Worm (Caenorhabditis elegans): ENCODE results near the gene slc-17.2.

slc-17.2 gene

DNA sequence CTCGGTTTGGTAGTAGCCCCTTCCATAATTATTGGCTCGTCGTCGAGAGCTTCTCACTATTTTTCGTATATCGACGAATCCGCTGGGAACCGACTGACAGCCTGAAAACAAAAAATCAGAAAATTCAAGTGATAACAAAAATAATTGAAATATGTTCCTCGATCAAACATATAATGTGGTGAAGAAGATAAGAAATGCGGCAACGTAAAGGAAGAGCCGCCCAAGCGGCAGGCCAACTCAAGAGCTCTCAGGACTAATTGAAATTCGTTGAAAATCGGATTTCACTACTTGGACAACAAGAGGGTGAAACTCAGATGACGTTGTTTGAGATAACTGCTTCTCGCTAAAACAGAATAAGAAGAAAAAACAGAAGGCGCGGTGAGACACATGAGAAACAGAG lies at the start of gene slc-17.2:
TSS of gene slc-17.2 (minus strand) at position 101 of the 400 bp plus-strand sequence.
- TF ChIP-seq F57A8.1 (GFP tag; optimal IDR thresholded peaks at IDR 0.05) (no peak), mxl-1 (tag; optimal IDR thresholded peaks at IDR 0.05) (no peak), snpc-1.3 (tag; optimal IDR thresholded peaks at IDR 0.05; ENCODE audit: insufficient read depth) (no peak), ama-1 (optimal IDR thresholded peaks at IDR 0.05) (no peak), ama-1 (GFP tag; optimal IDR thresholded peaks at IDR 0.05) (no peak), aptf-2 (GFP tag; conservative IDR thresholded peaks at IDR 0.05) (0 out of 2 replicates have a peak, but pooled peaks have one; percentile 32), Y53F4B.3 (GFP tag; IDR thresholded peaks at IDR 0.05) (no peak)

DNA sequence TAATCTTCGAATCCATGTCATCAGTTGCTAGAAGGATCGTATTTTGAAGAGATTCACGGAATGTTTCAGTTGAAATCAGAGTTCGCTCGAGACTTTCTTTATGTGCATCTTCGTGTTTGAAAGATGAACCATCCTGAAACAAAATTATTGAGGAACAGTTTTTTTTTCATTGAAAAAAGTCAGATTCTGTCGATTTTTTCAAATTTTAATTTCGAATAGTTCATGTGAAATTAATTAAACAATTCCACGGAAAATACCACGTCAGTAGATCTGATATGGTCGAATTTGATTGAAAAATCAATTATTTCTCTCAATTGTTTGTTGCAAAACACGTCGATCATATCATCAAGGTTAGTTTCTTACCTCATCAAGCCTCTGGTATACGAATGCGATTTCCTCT lies 49.5 kb upstream of the slc-17.2 start, which contains the start of gene F54C8.1:
TSS of gene F54C8.1 (plus strand) at position 301 of the 400 bp plus-strand sequence.
- TF ChIP-seq ceh-91 (GFP tag; IDR thresholded peaks at IDR 0.05) (no peak), F57C9.4 (tag; optimal IDR thresholded peaks at IDR 0.05) (no peak), ceh-79 (tag; optimal IDR thresholded peaks at IDR 0.05) (no peak), F10E7.11 (tag; optimal IDR thresholded peaks at IDR 0.05) (no peak), T26A5.8 (tag; optimal IDR thresholded peaks at IDR 0.05) (no peak), die-1 (tag; optimal IDR thresholded peaks at IDR 0.05) (no peak), lag-1 (GFP tag; IDR thresholded peaks at IDR 0.05) (no peak), F39B2.1 (GFP tag; IDR thresholded peaks at IDR 0.05) (no peak), F57A8.1 (GFP tag; optimal IDR thresholded peaks at IDR 0.05) (no peak), ztf-22 (GFP tag; optimal IDR thresholded peaks at IDR 0.05) (no peak), T07F8.4 (tag; optimal IDR thresholded peaks at IDR 0.05) (no peak), attf-6 (GFP tag; IDR thresholded peaks at IDR 0.05) (no peak), ccch-3 (GFP tag; optimal IDR thresholded peaks at IDR 0.05) (no peak), nhr-179 (tag; optimal IDR thresholded peaks at IDR 0.05) (no peak), hmg-1.2 (GFP tag; IDR thresholded peaks at IDR 0.05) (no peak), aptf-3 (GFP tag; IDR thresholded peaks at IDR 0.05) (no peak), nhr-80 (tag; optimal IDR thresholded peaks at IDR 0.05) (no peak), K12H6.12 (tag; optimal IDR thresholded peaks at IDR 0.05) (no peak), sptf-2 (GFP tag; optimal IDR thresholded peaks at IDR 0.05) (no peak), sea-2 (GFP tag; IDR thresholded peaks at IDR 0.05) (no peak)

DNA sequence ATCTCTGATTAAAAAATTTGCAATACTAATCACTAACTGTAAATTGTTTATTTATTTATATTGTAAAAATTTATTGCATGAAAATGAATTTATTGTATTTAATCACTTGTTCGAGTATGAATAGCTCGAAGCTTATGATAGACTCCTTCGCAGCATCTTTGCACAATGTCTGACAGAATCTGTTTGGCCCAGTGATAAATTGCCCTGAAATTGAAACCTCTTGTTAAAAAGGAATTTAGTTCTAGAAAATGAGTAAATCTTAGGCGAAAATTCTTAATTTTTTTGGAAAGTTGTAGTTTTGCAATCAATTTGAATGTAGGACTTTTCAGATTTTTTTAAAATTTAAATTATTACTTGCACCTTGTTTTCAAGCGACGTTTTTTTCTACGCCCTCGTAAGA lies 45.1 kb upstream of the slc-17.2 start:
- TF ChIP-seq ceh-40 (GFP tag; IDR thresholded peaks at IDR 0.05) (no peak), ZK185.1 (tag; optimal IDR thresholded peaks at IDR 0.05; ENCODE audit: poor library complexity, severe bottlenecking) (no peak), snpc-4 (GFP tag; optimal IDR thresholded peaks at IDR 0.05) (no peak), snpc-4 (tag; optimal IDR thresholded peaks at IDR 0.05) (peak in 1 of 4 experiments; percentile 13), D2030.7 (GFP tag; IDR thresholded peaks at IDR 0.05) (0 out of 2 replicates have a peak, but pooled peaks have one; percentile 16), ets-4 (GFP tag; optimal IDR thresholded peaks at IDR 0.05) (no peak), hrde-1 (tag; optimal IDR thresholded peaks at IDR 0.05; ENCODE audit: borderline replicate concordance) (peak; percentile 46), egl-18 (GFP tag; IDR thresholded peaks at IDR 0.05) (no peak), lin-40 (tag; optimal IDR thresholded peaks at IDR 0.05) (no peak), sdz-38 (tag; optimal IDR thresholded peaks at IDR 0.05) (no peak), hlh-26 (GFP tag; conservative IDR thresholded peaks at IDR 0.05) (no peak), mes-4 (tag; optimal IDR thresholded peaks at IDR 0.05) (no peak), F49E8.2 (tag; optimal IDR thresholded peaks at IDR 0.05; ENCODE audit: insufficient read depth) (no peak), Y53G8AR.9 (GFP tag; conservative IDR thresholded peaks at IDR 0.05) (0 out of 2 replicates have a peak, but pooled peaks have one; percentile 50), him-1 (tag; optimal IDR thresholded peaks at IDR 0.05) (peak; percentile 77), hsf-1 (GFP tag; IDR thresholded peaks at IDR 0.05) (0 out of 2 replicates have a peak, but pooled peaks have one; percentile 22), atf-7 (tag; optimal IDR thresholded peaks at IDR 0.05) (peak; percentile 14), attf-5 (GFP tag; optimal IDR thresholded peaks at IDR 0.05) (peak; percentile 3), bed-1 (GFP tag; IDR thresholded peaks at IDR 0.05) (no peak), nhr-90 (tag; optimal IDR thresholded peaks at IDR 0.05) (no peak), sea-2 (GFP tag; IDR thresholded peaks at IDR 0.05) (no peak), F33H1.4 (GFP tag; IDR thresholded peaks at IDR 0.05) (0 out of 2 replicates have a peak, but pooled peaks have one; percentile 5), lag-1 (GFP tag; IDR thresholded peaks at IDR 0.05) (no peak), ztf-25 (GFP tag; IDR thresholded peaks at IDR 0.05) (no peak)

Data from whole organism, young adult.